Fruit fly (Drosophila melanogaster) whole organism, wandering third instar larva: ENCODE results near the gene CG5235.
A peak's percentile ranks its signal among the peaks of the same experiment; 100 is the strongest.

Experiments
- Abd-B ChIP-seq: fragments of >200 bp; optimal IDR thresholded peaks from 2 replicates; lab custom pipeline; 2017; ENCODE audit warnings: missing biosample characterization, missing genetic modification characterization
- CG32264 ChIP-seq: fragments of 200-800 bp; sonication (Bioruptor generic); optimal IDR thresholded peaks from 2 replicates; lab custom pipeline; 2016; ENCODE audit warnings: missing biosample characterization, missing genetic modification characterization
- CG9705 ChIP-seq: fragments of 200-800 bp; sonication (Bioruptor generic); optimal IDR thresholded peaks from 2 replicates; lab custom pipeline; 2018; ENCODE audit warnings: missing biosample characterization, mild to moderate bottlenecking, missing genetic modification characterization
- CrebA ChIP-seq: fragments of 200-800 bp; sonication (Bioruptor generic); optimal IDR thresholded peaks from 2 replicates; lab custom pipeline; 2016; ENCODE audit warnings: missing biosample characterization, mild to moderate bottlenecking, missing genetic modification characterization, borderline replicate concordance
- Dfd ChIP-seq: fragments of >200 bp; optimal IDR thresholded peaks from 2 replicates; lab custom pipeline; 2017; ENCODE audit warnings: missing biosample characterization, missing genetic modification characterization
- Dif ChIP-seq: fragments of 200-275, 200-300 bp; sonication (Bioruptor generic); optimal IDR thresholded peaks from 2 replicates; lab custom pipeline; 2018; ENCODE audit warnings: missing biosample characterization, missing genetic modification characterization; ENCODE audit not compliant: partially characterized antibody
- GATAd ChIP-seq: sonication (Bioruptor generic); optimal IDR thresholded peaks from 2 replicates; lab custom pipeline; 2016; ENCODE audit warnings: missing biosample characterization, missing genetic modification characterization
- HLH106 ChIP-seq: fragments of 200-800 bp; optimal IDR thresholded peaks from 3 replicates; lab custom pipeline; 2019; ENCODE audit warnings: missing biosample characterization, mild to moderate bottlenecking, missing genetic modification characterization, moderate library complexity
- Hnf4 ChIP-seq: fragments of 200-800 bp; sonication (Bioruptor generic); optimal IDR thresholded peaks from 2 replicates; lab custom pipeline; 2016; ENCODE audit warnings: missing biosample characterization, mild to moderate bottlenecking, missing genetic modification characterization
- Hr78 ChIP-seq: fragments of >200 bp; optimal IDR thresholded peaks from 2 replicates; lab custom pipeline; 2017; ENCODE audit warnings: missing biosample characterization, missing genetic modification characterization
- Hr83 ChIP-seq: fragments of 200-300 bp; sonication (Bioruptor generic); optimal IDR thresholded peaks from 2 replicates; lab custom pipeline; 2016; ENCODE audit warnings: missing biosample characterization, mild to moderate bottlenecking, missing genetic modification characterization, moderate library complexity; ENCODE audit not compliant: poor library complexity, severe bottlenecking
- Jra ChIP-seq: sonication (Bioruptor generic); optimal IDR thresholded peaks from 2 replicates; lab custom pipeline; 2016; ENCODE audit warnings: missing biosample characterization, missing genetic modification characterization
- Mio ChIP-seq: sonication (Bioruptor generic); optimal IDR thresholded peaks from 2 replicates; lab custom pipeline; 2016; ENCODE audit warnings: missing biosample characterization, missing genetic modification characterization
- Myc ChIP-seq: fragments of >200 bp; optimal IDR thresholded peaks from 2 replicates; lab custom pipeline; 2017
- N ChIP-seq: fragments of >200 bp; optimal IDR thresholded peaks from 2 replicates; lab custom pipeline; 2018; ENCODE audit warnings: missing biosample characterization, missing external identifiers, missing genetic modification characterization
- OdsH ChIP-seq: fragments of 200-800 bp; sonication (Bioruptor generic); optimal IDR thresholded peaks from 2 replicates; lab custom pipeline; 2016; ENCODE audit warnings: missing biosample characterization, mild to moderate bottlenecking, missing genetic modification characterization
- Rel ChIP-seq, 2 experiments: fragments of 200-800 bp; sonication (Bioruptor generic) in 1 of 2; optimal IDR thresholded peaks; 2 replicates in 1 of 2; 3 replicates in 1 of 2; lab custom pipeline; 2016 to 2019; ENCODE audit warnings: mild to moderate bottlenecking in 2 of 2, missing biosample characterization in 2 of 2, missing genetic modification characterization in 2 of 2, moderate library complexity in 1 of 2
- Sp1 ChIP-seq: fragments of 200-800 bp; sonication (Bioruptor generic); optimal IDR thresholded peaks from 3 replicates; lab custom pipeline; 2019; ENCODE audit warnings: missing biosample characterization, mild to moderate bottlenecking, missing genetic modification characterization, moderate library complexity
- Vsx2 ChIP-seq: fragments of 200-300, 225-300 bp; sonication (Bioruptor generic); optimal IDR thresholded peaks from 2 replicates; lab custom pipeline; 2018; ENCODE audit warnings: missing biosample characterization, missing genetic modification characterization; ENCODE audit not compliant: partially characterized antibody
- br ChIP-seq: fragments of 200-800 bp; sonication (Bioruptor generic); optimal IDR thresholded peaks from 2 replicates; lab custom pipeline; 2016; ENCODE audit warnings: missing biosample characterization, missing genetic modification characterization
- brk ChIP-seq: fragments of 200-800 bp; sonication (Bioruptor generic); optimal IDR thresholded peaks from 2 replicates; lab custom pipeline; 2016; ENCODE audit warnings: missing biosample characterization, mild to moderate bottlenecking, missing genetic modification characterization
- dl ChIP-seq, 2 experiments: fragments of 175-275, 200-275 bp in 1 of 2; fragments of 200-275 bp in 1 of 2; sonication (Bioruptor generic); optimal IDR thresholded peaks; lab custom pipeline; 2018; ENCODE audit warnings: mild to moderate bottlenecking in 2 of 2, missing biosample characterization in 2 of 2, missing genetic modification characterization in 2 of 2, moderate library complexity in 2 of 2; ENCODE audit not compliant: partially characterized antibody in 2 of 2, insufficient read depth in 1 of 2
- dmrt93B ChIP-seq: fragments of 200-800 bp; sonication (Bioruptor generic); optimal IDR thresholded peaks from 2 replicates; lab custom pipeline; 2018; ENCODE audit warnings: missing biosample characterization, mild to moderate bottlenecking, missing genetic modification characterization
- dsf ChIP-seq: sonication (Bioruptor generic); optimal IDR thresholded peaks from 2 replicates; lab custom pipeline; 2016; ENCODE audit warnings: missing biosample characterization, missing genetic modification characterization, borderline replicate concordance
- ey ChIP-seq: fragments of 200-800 bp; sonication (Bioruptor generic); optimal IDR thresholded peaks from 2 replicates; lab custom pipeline; 2016; ENCODE audit warnings: missing biosample characterization, missing genetic modification characterization
- foxo ChIP-seq, 2 experiments: fragments of 200-800 bp; sonication (Bioruptor generic); optimal IDR thresholded peaks; 2 replicates in 1 of 2; 3 replicates in 1 of 2; lab custom pipeline; 2016 to 2017; ENCODE audit warnings: missing biosample characterization in 2 of 2, missing genetic modification characterization in 2 of 2
- fru ChIP-seq: fragments of 200-800 bp; sonication (Bioruptor generic); optimal IDR thresholded peaks from 3 replicates; lab custom pipeline; 2016; ENCODE audit warnings: missing biosample characterization, mild to moderate bottlenecking, missing genetic modification characterization
- h ChIP-seq: fragments of 200-800 bp; sonication (Bioruptor generic); optimal IDR thresholded peaks from 3 replicates; lab custom pipeline; 2016; ENCODE audit warnings: missing biosample characterization, mild to moderate bottlenecking, missing genetic modification characterization
- jim ChIP-seq: fragments of 175-275, 200-325 bp; sonication (Bioruptor generic); optimal IDR thresholded peaks from 2 replicates; lab custom pipeline; 2016; ENCODE audit warnings: missing biosample characterization, mild to moderate bottlenecking, missing genetic modification characterization
- lola ChIP-seq: fragments of >200 bp; optimal IDR thresholded peaks from 2 replicates; lab custom pipeline; 2017; ENCODE audit warnings: missing biosample characterization, missing genetic modification characterization
- pan ChIP-seq: fragments of >200 bp; optimal IDR thresholded peaks from 2 replicates; lab custom pipeline; 2017
- psq ChIP-seq: fragments of 200-800 bp; sonication (Bioruptor generic); optimal IDR thresholded peaks from 3 replicates; lab custom pipeline; 2017; ENCODE audit warnings: missing biosample characterization, mild to moderate bottlenecking, missing genetic modification characterization, moderate library complexity
- rgr ChIP-seq: fragments of 200-800 bp; sonication (Bioruptor generic); optimal IDR thresholded peaks from 3 replicates; lab custom pipeline; 2016; ENCODE audit warnings: missing biosample characterization, mild to moderate bottlenecking, missing genetic modification characterization
- sage ChIP-seq: fragments of 200-800 bp; sonication (Bioruptor generic); optimal IDR thresholded peaks from 2 replicates; lab custom pipeline; 2016; ENCODE audit warnings: missing biosample characterization, mild to moderate bottlenecking, missing genetic modification characterization
- sv ChIP-seq: fragments of 200-800 bp; sonication (Bioruptor generic); optimal IDR thresholded peaks from 3 replicates; lab custom pipeline; 2016; ENCODE audit warnings: missing biosample characterization, missing genetic modification characterization
- tai ChIP-seq: sonication (Bioruptor generic); optimal IDR thresholded peaks from 2 replicates; lab custom pipeline; 2016; ENCODE audit warnings: missing biosample characterization, missing genetic modification characterization
- usp ChIP-seq: fragments of >200 bp; optimal IDR thresholded peaks from 2 replicates; lab custom pipeline; 2017; ENCODE audit warnings: missing biosample characterization, missing genetic modification characterization
- woc ChIP-seq: sonication (Bioruptor generic); optimal IDR thresholded peaks from 2 replicates; lab custom pipeline; 2016; ENCODE audit warnings: missing biosample characterization, mild to moderate bottlenecking, missing genetic modification characterization

CG5235 gene

dm6 chr3L:16043782-16044352 lies 46.3 kb downstream of the CG5235 start:
- TF ChIP-seq Mio (GFP tag; lab: Kevin White, UChicago) (no peak), GATAd (no peak), Rel (GFP tag; optimal IDR thresholded peaks at IDR 0.05; lab: Kevin White, UChicago) (no peak), Rel (tag; optimal IDR thresholded peaks at IDR 0.05; lab: Kevin White, UChicago) (peak; percentile 7)

- TF ChIP-seq Hnf4 (GFP tag; lab: Kevin White, UChicago) (peak; percentile 22), psq (peak; percentile 92), Dif (GFP tag; lab: Kevin White, UChicago) (peak; percentile 17), foxo (GFP tag; optimal IDR thresholded peaks at IDR 0.05; lab: Kevin White, UChicago) (peak in 1 of 2 experiments; percentile 72), Vsx2 (GFP tag; lab: Kevin White, UChicago) (peak; percentile 57), fru (GFP tag; lab: Kevin White, UChicago) (peak; percentile 74), Mio (GFP tag; lab: Kevin White, UChicago) (no peak), Jra (GFP tag; lab: Kevin White, UChicago) (peak; percentile 1), Myc (lab: Kevin White, UChicago) (no peak), dl (GFP tag; optimal IDR thresholded peaks at IDR 0.05; lab: Kevin White, UChicago; ENCODE audit: insufficient read depth in 1 of 2, partially characterized antibody in 2 of 2) (peak in 1 of 2 experiments; percentile 17), CG32264 (GFP tag; lab: Kevin White, UChicago) (no peak), usp (GFP tag; lab: Kevin White, UChicago) (no peak), pan (lab: Kevin White, UChicago) (no peak), lola (no peak), Sp1 (GFP tag; lab: Kevin White, UChicago) (peak; percentile 90), Rel (GFP tag; optimal IDR thresholded peaks at IDR 0.05; lab: Kevin White, UChicago) (no peak), Rel (tag; optimal IDR thresholded peaks at IDR 0.05; lab: Kevin White, UChicago) (peak; percentile 23), rgr (GFP tag; lab: Kevin White, UChicago) (peak; percentile 64), brk (GFP tag; lab: Kevin White, UChicago) (no peak), jim (GFP tag; lab: Kevin White, UChicago) (no peak), ey (GFP tag; lab: Kevin White, UChicago) (peak; percentile 33), CrebA (GFP tag; lab: Kevin White, UChicago) (no peak), Abd-B (no peak), CG9705 (peak; percentile 70), Dfd (GFP tag; lab: Kevin White, UChicago) (peak; percentile 62), GATAd (no peak), woc (peak; percentile 28), dsf (GFP tag; lab: Kevin White, UChicago) (no peak), h (peak; percentile 47), OdsH (GFP tag; lab: Kevin White, UChicago) (peak; percentile 60), tai (GFP tag; lab: Kevin White, UChicago) (peak; percentile 10), dmrt93B (GFP tag; lab: Kevin White, UChicago) (peak; percentile 78), HLH106 (tag; lab: Kevin White, UChicago) (peak; percentile 86), N (GFP tag; lab: Kevin White, UChicago) (no peak), Hr78 (GFP tag; lab: Kevin White, UChicago) (no peak), sv (no peak), sage (no peak), Hr83 (GFP tag; lab: Kevin White, UChicago) (no peak), br (no peak)
- TF ChIP-seq, all 38 proteins: peak for 20
Measured at dm6 chr3L:16043045-16043781, 47.0 kb downstream of the CG5235 start.
